Worm (Caenorhabditis elegans): ENCODE measurements around the gene F40C5.2.
A peak's percentile ranks its signal among the peaks of the same experiment; 100 is the strongest.
"Not testable (repeated sequence)": the region's sequence is repeated elsewhere in the genome, so short reads cannot be mapped to it uniquely, and the experiment has no call there.

F40C5.2 gene

ce11 chrV:3555986-3556385, 14.8 kb upstream of the F40C5.2 start, which contains the start of gene grl-30:
Gene grl-30, plus strand, starts transcription at chrV:3556286.
- TF ChIP-seq nhr-2 (tag; optimal IDR thresholded peaks at IDR 0.05) (no peak), unc-62 (GFP tag; optimal IDR thresholded peaks at IDR 0.05) (no peak), zip-8 (tag; optimal IDR thresholded peaks at IDR 0.05) (peak; percentile 20), pha-4 (tag; optimal IDR thresholded peaks at IDR 0.05) (no peak)

ce11 chrV:3557422-3557821, 13.4 kb upstream of the F40C5.2 start, which contains the start of gene grl-31:
Gene grl-31, minus strand, starts transcription at chrV:3557778.
- TF ChIP-seq bed-3 (GFP tag; optimal IDR thresholded peaks at IDR 0.05) (no peak), blmp-1 (tag; optimal IDR thresholded peaks at IDR 0.05) (no peak), elt-3 (tag; optimal IDR thresholded peaks at IDR 0.05) (no peak), ces-1 (GFP tag; optimal IDR thresholded peaks at IDR 0.05) (no peak), mab-5 (tag; optimal IDR thresholded peaks at IDR 0.05) (no peak), nhr-28 (tag; optimal IDR thresholded peaks at IDR 0.05) (no peak), drap-1 (GFP tag; optimal IDR thresholded peaks at IDR 0.05) (no peak), nhr-237 (tag; optimal IDR thresholded peaks at IDR 0.05) (no peak), snpc-4 (tag; optimal IDR thresholded peaks at IDR 0.05) (no peak), lin-13 (tag; optimal IDR thresholded peaks at IDR 0.05) (no peak), unc-39 (tag; optimal IDR thresholded peaks at IDR 0.05) (no peak), ceh-39 (tag; optimal IDR thresholded peaks at IDR 0.05) (no peak), zip-8 (tag; optimal IDR thresholded peaks at IDR 0.05) (no peak), nhr-2 (tag; optimal IDR thresholded peaks at IDR 0.05) (no peak), sem-2 (GFP tag; optimal IDR thresholded peaks at IDR 0.05) (no peak), nhr-76 (tag; optimal IDR thresholded peaks at IDR 0.05) (no peak), ceh-83 (GFP tag; optimal IDR thresholded peaks at IDR 0.05) (no peak), M03D4.4 (tag; optimal IDR thresholded peaks at IDR 0.05) (no peak), unc-62 (GFP tag; optimal IDR thresholded peaks at IDR 0.05) (no peak)

- TF ChIP-seq unc-62 (GFP tag; optimal IDR thresholded peaks at IDR 0.05); nhr-28 (tag; optimal IDR thresholded peaks at IDR 0.05); unc-120 (tag; optimal IDR thresholded peaks at IDR 0.05; ENCODE audit: poor library complexity, severe bottlenecking): not testable (repeated sequence)
These were observed 12.1 kb upstream of the F40C5.2 start, which contains the start of gene T24A6.1 for ce11 chrV:3558744-3559143. Gene T24A6.1, plus strand, starts transcription at chrV:3559044.

- not testable (repeated sequence) for TF ChIP-seq ztf-11 (tag; optimal IDR thresholded peaks at IDR 0.05); unc-39 (tag; optimal IDR thresholded peaks at IDR 0.05); flh-1 (GFP tag; optimal IDR thresholded peaks at IDR 0.05)
These were observed 8.0 kb upstream of the F40C5.2 start, which contains the start of gene T24A6.16 for ce11 chrV:3562824-3563223. Gene T24A6.16, minus strand, starts transcription at chrV:3562924.

- TF ChIP-seq nhr-2 (tag; optimal IDR thresholded peaks at IDR 0.05); drap-1 (GFP tag; optimal IDR thresholded peaks at IDR 0.05); lin-32 (GFP tag; optimal IDR thresholded peaks at IDR 0.05): not testable (repeated sequence)
These were observed 6.5 kb upstream of the F40C5.2 start, which contains the start of gene T24A6.17 for ce11 chrV:3564335-3564734. Gene T24A6.17, minus strand, starts transcription at chrV:3564435.

ce11 chrV:3572408-3572807, 1.6 kb downstream of the F40C5.2 start, which contains the start of gene F40C5.1:
Gene F40C5.1, plus strand, starts transcription at chrV:3572708.
- not testable (repeated sequence) for TF ChIP-seq ceh-83 (GFP tag; optimal IDR thresholded peaks at IDR 0.05); ceh-39 (tag; optimal IDR thresholded peaks at IDR 0.05); lin-32 (GFP tag; optimal IDR thresholded peaks at IDR 0.05)

- TF ChIP-seq sptf-1 (tag; optimal IDR thresholded peaks at IDR 0.05) (no peak), hlh-1 (tag; optimal IDR thresholded peaks at IDR 0.05) (no peak), elt-1 (tag; optimal IDR thresholded peaks at IDR 0.05; ENCODE audit: borderline replicate concordance, insufficient read depth) (no peak), drap-1 (GFP tag; optimal IDR thresholded peaks at IDR 0.05) (no peak), nhr-28 (tag; optimal IDR thresholded peaks at IDR 0.05) (no peak), unc-120 (tag; optimal IDR thresholded peaks at IDR 0.05; ENCODE audit: poor library complexity, severe bottlenecking) (no peak), blmp-1 (tag; optimal IDR thresholded peaks at IDR 0.05) (no peak), nhr-2 (tag; optimal IDR thresholded peaks at IDR 0.05) (no peak)
These were observed 5.0 kb downstream of the F40C5.2 start, which contains the start of gene grl-27 for ce11 chrV:3575759-3576158. Gene grl-27, minus strand, starts transcription at chrV:3575859.

Measured in whole organism, mixed stage, embryonic.